Worm (Caenorhabditis elegans) whole organism, L1 larva: ENCODE data around the gene phf-32.

Source experiments
- ama-1 ChIP-seq: fragments of 150-350 bp; optimal IDR thresholded peaks from 2 replicates; lab custom pipeline; 2014
- ceh-82 ChIP-seq, 3 experiments: fragments of 150-350 bp in 1 of 3; sonication (generic microtip) in 2 of 3; optimal IDR thresholded peaks; 2 replicates each; lab custom pipeline; 2014 to 2017; ENCODE audit warnings: missing biosample characterization in 3 of 3, missing genetic modification characterization in 3 of 3
- isw-1 ChIP-seq: fragments of 200-800 bp; sonication (Bioruptor generic); IDR thresholded peaks from 2 replicates; pipeline ENCODE4 v1.3.6; 2022; ENCODE audit warnings: missing genetic modification characterization, missing compliant biosample characterization
- lir-3 ChIP-seq: sonication (generic microtip); optimal IDR thresholded peaks from 2 replicates; lab custom pipeline; 2016; ENCODE audit warnings: mild to moderate bottlenecking, missing genetic modification characterization, moderate library complexity, missing compliant biosample characterization; ENCODE audit not compliant: poor library complexity
- nhr-71 ChIP-seq: sonication (generic microtip); optimal IDR thresholded peaks from 2 replicates; lab custom pipeline; 2016; ENCODE audit warnings: mild to moderate bottlenecking, missing genetic modification characterization, moderate library complexity, missing compliant biosample characterization

DNA sequence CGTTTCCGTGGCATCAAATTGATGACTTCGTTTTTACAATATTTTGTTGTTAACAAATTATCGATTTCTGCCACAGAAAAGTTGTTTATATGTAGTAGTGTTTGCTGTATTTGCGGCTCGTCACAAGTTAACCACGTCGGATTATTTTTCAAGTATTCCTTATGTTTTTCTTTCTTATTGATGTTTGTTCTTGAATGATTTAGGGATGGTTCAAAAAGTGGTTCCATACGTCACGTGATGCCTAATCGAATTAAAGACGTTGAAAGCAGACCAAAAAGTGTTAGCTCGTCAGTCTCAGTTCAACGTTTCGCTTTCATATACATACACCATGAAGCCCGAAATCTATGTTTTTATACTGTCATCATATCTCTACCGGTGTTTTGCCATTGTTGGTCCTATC, 21.2 kb upstream of the phf-32 start, which contains the start of gene lips-2:
- no peak for TF ChIP-seq isw-1
- TF ChIP-seq lir-3 (tag; lab: Kevin White, UChicago): no peak
- no peak for TF ChIP-seq nhr-71
- TF ChIP-seq ceh-82 (tag; optimal IDR thresholded peaks at IDR 0.05; lab: Kevin White, UChicago): no peak
- no peak for TF ChIP-seq ama-1 (lab: Kevin White, UChicago)
